Fruit fly (Drosophila melanogaster) S2 (cell line): ENCODE measurements around the gene CG31627.

Experiments used
- CG8478 ChIP-seq: fragments of >200 bp; optimal IDR thresholded peaks from 2 replicates; lab custom pipeline; 2018
- CTCF ChIP-seq, 2 experiments: fragments of >200 bp; optimal IDR thresholded peaks; 2 replicates each; lab custom pipeline; 2018

CG31627 gene

DNA sequence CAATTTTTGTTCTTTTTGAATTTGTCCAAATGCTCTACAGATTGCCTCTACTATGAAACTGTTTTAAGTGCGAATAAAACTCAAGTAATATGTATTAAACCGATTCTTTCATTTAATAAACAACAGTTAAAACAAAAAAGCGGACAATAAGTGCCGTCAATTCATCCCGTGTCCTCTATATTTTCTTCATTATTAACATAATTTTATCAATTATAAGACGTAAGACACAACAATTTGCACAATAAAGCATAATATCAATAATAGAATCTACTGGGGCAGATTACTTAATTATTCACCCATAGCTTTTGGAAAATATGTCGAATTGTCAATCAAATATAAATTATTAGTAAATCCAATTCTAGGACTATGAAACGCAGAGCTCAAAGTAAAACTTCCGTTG, at the start of gene CG31627:
Gene CG31627, plus strand, starts transcription at position 301 of the 400 bp plus-strand sequence.
- TF ChIP-seq CTCF (optimal IDR thresholded peaks at IDR 0.05; lab: Kevin White, UChicago): no peak
- no peak for TF ChIP-seq CG8478 (lab: Kevin White, UChicago)

DNA sequence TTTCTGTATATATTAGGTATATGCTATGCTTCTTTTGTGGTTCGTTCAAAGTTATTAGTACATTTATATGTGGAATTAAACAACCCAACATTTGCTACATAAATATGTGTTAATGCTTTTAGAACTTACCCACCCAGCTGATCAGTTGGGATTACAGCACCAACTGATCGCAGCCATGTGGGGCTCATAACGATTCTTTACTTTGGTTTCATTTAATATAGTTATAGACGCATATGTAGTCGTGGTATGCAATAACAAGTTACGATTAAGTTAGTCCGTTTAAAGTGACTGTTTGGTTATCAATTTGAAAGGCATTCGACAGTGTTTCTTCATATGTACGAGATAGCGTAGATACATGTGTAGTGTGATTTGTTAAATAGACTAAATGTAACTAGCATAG, 37.3 kb upstream of the CG31627 start:
- TF ChIP-seq CTCF (optimal IDR thresholded peaks at IDR 0.05; lab: Kevin White, UChicago) (no peak), CG8478 (lab: Kevin White, UChicago) (no peak)

DNA sequence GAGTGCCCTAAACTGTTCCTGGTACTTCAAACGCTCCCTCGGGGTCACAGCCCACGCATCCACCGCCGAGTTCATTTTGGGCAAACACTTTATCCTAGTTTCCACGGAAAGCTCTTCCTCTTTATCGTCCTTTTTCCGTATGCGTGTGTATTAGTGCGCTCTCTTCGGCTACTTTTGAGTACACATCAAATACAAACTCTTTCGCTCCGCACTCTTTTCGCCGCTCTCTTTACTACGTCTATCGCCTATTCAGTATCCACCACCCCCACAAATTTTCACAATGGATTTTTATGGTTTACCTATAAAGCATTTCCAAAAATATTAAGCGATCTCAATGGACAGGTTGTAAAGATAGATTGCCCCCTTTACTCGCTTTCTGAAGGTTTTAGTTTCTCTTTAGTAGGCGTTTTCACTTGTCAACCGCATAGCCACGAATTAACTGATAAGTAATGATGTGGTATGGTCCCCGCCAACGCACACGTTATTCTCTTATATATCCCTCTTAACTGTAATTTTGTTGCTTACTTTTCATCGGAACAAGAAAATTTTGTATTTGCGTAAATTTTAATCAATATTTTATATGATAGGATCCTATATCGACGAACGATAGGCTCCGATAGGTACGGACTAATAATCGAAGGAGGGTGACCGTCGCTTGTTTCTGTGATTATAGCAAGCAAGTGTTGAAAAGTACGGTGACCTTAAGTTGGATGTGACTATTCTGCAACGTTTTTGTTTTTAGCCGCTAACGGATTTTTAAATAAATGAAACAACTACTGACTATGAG, 31.1 kb upstream of the CG31627 start, which contains the start of gene Dap160:
Gene Dap160, minus strand, starts transcription at position 634 of the 787 bp plus-strand sequence.
- no peak for TF ChIP-seq CG8478 (lab: Kevin White, UChicago)
- no peak for TF ChIP-seq CTCF (optimal IDR thresholded peaks at IDR 0.05; lab: Kevin White, UChicago)

DNA sequence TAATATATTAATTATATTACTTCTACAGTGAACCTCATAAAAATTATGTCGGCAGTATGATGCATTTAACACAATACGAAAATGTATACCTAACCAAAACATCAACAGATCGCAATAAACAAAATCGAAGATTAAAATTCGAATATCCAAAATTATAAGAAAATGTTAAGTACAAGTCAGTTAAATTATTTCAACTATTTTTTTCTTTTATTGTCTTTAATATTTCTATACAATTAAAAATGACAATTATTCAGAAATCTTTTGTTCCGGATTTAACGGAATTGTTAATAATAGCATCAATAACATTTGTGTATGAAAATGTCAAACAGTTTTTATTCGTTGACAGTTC, 30.5 kb upstream of the CG31627 start:
- TF ChIP-seq CTCF (optimal IDR thresholded peaks at IDR 0.05; lab: Kevin White, UChicago) (no peak), CG8478 (lab: Kevin White, UChicago) (no peak)

DNA sequence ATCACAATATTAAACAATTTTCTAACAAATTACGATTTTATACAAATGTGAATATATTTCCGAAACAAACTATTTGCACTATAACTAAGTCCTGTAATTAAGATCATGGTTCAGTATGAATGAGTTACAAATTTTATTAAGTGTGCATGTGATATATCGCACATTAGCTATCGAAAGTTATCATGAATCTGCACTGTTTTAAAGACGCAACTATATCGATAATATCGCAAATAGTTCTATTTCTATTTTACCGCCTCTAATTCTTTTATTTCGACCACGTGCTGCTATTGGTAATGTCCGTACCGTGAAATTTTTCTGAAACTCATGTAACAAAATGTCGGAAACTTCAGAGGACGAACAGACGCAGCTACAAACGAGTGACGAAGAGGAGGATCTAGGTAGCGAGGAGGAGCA, 30.0 kb upstream of the CG31627 start, which contains the start of gene pths:
Gene pths, plus strand, starts transcription at position 258 of the 414 bp plus-strand sequence.
- TF ChIP-seq CG8478 (lab: Kevin White, UChicago) (no peak), CTCF (optimal IDR thresholded peaks at IDR 0.05; lab: Kevin White, UChicago) (no peak)

DNA sequence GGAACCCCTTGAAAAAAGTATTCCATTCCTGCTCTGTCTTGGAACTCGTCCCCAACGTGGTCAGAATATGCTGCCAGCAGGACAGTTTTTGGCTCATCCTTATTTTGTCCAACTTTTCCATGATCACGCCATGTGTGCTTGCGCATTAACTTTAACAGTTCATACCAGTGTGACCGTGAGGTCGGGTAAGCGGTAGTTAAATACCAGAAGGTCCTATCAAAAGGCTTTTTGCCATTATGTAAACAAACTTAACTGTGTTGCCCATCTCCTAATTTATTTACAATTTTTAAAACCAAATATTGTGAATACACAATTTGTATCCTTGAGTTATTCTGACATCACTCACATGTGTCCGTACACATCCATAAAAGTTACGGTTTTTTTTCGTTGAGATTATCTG, 24.8 kb upstream of the CG31627 start, which contains the start of gene del:
Gene del, minus strand, starts transcription at position 305 of the 400 bp plus-strand sequence.
- TF ChIP-seq CTCF (optimal IDR thresholded peaks at IDR 0.05; lab: Kevin White, UChicago): no peak
- TF ChIP-seq CG8478 (lab: Kevin White, UChicago): no peak

DNA sequence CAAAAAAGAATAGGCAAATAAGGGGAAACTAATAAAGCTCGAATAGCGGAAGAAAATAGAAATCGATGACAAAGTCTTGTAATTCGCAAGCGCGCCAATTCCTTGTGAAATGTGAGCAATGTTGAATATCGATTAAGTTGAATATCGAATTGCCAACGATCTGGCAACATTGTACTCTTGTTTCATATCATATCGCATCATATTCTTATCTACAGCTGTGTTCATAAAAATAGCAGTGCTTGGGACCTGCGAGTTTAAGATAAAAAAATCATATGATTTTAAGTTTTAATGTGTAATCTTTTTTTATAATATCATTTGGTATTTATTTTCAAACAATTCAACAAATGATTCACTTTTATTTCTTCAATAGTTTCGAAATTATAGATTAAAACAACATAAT, 24.0 kb upstream of the CG31627 start:
- TF ChIP-seq CG8478 (lab: Kevin White, UChicago) (no peak), CTCF (optimal IDR thresholded peaks at IDR 0.05; lab: Kevin White, UChicago) (no peak)

DNA sequence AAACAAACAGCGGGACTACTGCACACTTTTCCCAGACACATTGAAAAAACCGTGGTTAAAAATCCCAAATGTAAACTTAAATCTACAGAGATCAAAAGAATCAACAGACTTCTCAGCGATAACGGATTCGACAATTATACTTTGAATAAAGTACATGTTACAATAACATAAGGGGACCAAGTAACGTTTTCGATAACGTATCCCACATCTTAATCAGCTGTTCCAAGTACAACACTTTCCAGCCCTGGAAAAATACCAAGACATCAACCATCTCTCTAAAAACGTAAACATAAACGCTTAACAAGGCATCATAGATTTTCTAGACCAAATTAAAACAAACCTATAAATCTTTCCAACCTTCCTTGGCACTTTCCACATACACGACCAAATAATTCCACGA, 19.2 kb upstream of the CG31627 start:
- no peak for TF ChIP-seq CG8478 (lab: Kevin White, UChicago)
- TF ChIP-seq CTCF (optimal IDR thresholded peaks at IDR 0.05; lab: Kevin White, UChicago): no peak

DNA sequence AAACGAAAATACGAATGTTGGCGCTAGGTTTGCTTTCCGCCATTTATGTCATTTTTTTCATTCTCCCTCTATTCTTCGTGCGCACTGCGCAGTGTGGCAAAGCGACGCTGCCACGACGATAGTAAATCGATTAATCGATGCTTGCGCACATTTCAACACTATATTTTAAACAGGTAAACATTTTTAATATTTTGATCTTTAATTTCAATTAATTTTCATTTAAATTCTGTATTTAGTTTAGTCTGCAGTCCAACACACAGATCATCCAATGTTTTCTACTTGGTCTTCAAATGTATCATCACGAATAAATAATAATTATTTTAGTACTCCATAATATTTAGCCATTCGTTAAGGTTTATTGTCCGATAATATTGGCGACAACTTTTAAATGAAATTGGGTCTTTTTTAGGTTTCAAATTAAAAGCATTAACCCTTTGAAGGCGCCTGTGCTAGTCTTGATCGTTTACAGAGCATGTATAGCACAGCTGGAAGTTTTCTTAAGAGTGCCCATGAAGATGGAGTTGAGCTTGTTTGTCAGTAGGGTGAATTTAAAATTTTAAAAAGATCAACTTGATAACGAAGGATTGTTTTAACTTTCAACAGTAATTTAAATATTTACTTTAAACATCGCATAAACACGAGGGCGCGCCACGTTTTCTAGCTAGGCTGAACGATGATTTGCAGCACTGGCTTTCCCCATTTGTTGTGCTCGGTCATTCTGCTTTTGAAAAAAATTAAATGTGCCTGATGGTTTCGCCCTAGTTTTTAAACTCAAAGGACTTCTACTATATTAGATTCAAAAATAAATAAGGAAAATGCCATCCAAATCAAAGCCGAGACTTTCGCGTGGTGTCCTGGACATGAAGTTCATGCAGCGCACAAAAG, 16.6 kb upstream of the CG31627 start, which contains the start of the genes Mpp6 and E2f2:
Gene Mpp6, plus strand, starts transcription at position 133 of the 885 bp plus-strand sequence.
Gene E2f2, minus strand, starts transcription at position 594 of the 885 bp plus-strand sequence.
- TF ChIP-seq CG8478 (lab: Kevin White, UChicago) (no peak), CTCF (optimal IDR thresholded peaks at IDR 0.05; lab: Kevin White, UChicago) (no peak)

DNA sequence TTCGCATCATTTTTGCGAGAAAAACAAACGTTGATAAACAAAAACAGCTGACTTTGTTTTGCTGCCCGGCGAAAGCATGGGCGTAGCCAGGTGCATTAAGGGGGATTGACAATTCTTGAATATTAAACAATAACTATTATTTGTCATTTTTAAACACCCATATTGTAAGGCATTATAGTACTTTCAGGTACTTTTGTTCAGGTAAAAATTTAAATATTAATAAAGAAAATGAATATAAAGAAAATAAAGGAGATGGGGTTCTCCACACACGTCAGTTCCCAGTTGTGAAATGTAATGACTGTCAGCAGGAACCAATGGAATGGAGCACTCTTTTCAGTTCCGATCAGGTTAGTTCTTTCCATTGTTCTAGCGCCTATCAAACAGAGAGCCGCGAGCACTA, 14.5 kb upstream of the CG31627 start, which contains the start of the genes Coq3 and Pld3:
Gene Coq3, minus strand, starts transcription at position 58 of the 400 bp plus-strand sequence.
Gene Pld3, plus strand, starts transcription at position 294 of the 400 bp plus-strand sequence.
- TF ChIP-seq CG8478 (lab: Kevin White, UChicago) (no peak), CTCF (optimal IDR thresholded peaks at IDR 0.05; lab: Kevin White, UChicago) (no peak)

DNA sequence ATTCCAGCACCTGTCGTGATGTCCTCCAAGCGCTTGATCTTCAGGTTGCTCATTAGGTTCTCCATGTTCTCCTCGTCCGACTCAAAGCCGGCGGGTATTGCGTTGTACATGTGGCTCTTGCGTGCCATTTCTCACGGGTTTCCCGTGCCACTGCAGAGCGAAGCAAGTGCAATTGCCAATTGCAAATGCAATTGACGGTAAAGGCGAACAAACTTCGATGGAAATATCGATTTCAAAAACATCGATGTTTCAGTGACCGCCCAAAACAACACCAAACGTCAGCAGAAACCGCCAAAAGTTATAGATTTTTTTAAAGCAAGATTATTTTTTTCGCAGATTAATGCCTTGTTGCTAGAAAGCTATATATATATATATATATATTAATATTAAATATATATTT, 10.1 kb upstream of the CG31627 start, which contains the start of gene Nbr:
Gene Nbr, minus strand, starts transcription at position 209 of the 400 bp plus-strand sequence.
- TF ChIP-seq CG8478 (lab: Kevin White, UChicago): no peak
- TF ChIP-seq CTCF (optimal IDR thresholded peaks at IDR 0.05; lab: Kevin White, UChicago): no peak

DNA sequence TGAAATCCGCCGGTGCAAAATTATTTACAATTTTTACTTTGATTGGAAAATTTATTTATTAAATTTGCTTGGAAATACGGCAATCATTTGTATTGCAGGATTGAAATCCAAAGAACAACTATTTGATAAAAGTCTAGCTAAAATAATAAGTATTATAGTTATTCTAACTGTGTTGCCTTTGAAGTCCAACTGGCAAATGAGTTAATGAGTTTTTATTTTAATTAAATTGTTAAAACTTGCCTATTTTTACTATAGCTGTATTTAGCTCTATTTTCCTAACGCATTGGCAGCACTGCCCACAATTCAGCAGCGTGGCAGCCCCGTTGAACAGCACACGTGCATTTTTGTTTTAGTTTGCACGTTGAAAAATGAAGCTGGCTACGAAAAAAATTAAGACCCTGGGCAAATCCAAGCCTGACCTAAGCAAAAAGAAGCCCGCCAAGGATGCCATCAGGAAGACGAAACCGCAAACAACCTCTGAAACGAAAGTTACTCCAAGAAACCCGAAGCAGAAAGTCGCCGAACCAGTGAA, 9.6 kb upstream of the CG31627 start, which contains the start of gene Noc2:
Gene Noc2, plus strand, starts transcription at position 331 of the 532 bp plus-strand sequence.
- no peak for TF ChIP-seq CTCF (optimal IDR thresholded peaks at IDR 0.05; lab: Kevin White, UChicago)
- TF ChIP-seq CG8478 (lab: Kevin White, UChicago): no peak

DNA sequence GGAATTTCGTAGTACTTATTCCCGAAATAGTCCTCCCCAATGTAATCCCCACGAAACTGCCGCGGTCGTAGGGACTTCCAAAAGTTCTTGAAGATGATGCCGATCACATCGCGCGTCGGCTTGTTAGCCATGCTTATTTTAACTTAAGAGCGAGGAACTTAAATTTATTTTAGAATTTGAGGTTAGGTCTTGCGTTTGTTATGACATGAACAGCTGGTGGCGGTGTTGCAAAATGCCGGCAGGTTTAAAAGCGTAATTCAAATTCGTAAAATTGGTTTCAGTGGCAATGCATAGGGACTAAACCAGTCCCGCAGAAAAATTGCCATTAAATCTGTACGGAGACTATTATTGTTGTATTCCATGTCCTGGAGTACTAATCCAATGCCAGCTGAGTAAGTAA, 6.6 kb upstream of the CG31627 start:
- TF ChIP-seq CG8478 (lab: Kevin White, UChicago): no peak
- TF ChIP-seq CTCF (optimal IDR thresholded peaks at IDR 0.05; lab: Kevin White, UChicago): no peak
